Fruit fly (Drosophila melanogaster) whole organism, embryonic: ENCODE measurements around the gene BtbVII.

Experiments used
- Atf-2 ChIP-seq: fragments of 200-800 bp; sonication (Bioruptor generic); optimal IDR thresholded peaks from 2 replicates; lab custom pipeline; 2016; ENCODE audit warnings: missing biosample characterization, missing genetic modification characterization
- CG11247 ChIP-seq: fragments of 200-800 bp; sonication (Bioruptor generic); IDR thresholded peaks from 2 replicates; pipeline ENCODE4 v1.3.6; 2022; ENCODE audit warnings: missing biosample characterization, missing genetic modification characterization
- CG11456 ChIP-seq: fragments of 200-800 bp; sonication (Bioruptor generic); IDR thresholded peaks from 3 replicates; pipeline ENCODE4 v1.3.6; 2022; ENCODE audit warnings: missing biosample characterization, missing genetic modification characterization
- CG12942 ChIP-seq: fragments of 200-800 bp; sonication (Bioruptor generic); optimal IDR thresholded peaks from 3 replicates; lab custom pipeline; 2016; ENCODE audit warnings: missing biosample characterization, missing genetic modification characterization
- CG17912 ChIP-seq: fragments of 200-800 bp; sonication (Bioruptor generic); optimal IDR thresholded peaks from 2 replicates; lab custom pipeline; 2018; ENCODE audit warnings: missing biosample characterization, mild to moderate bottlenecking, missing genetic modification characterization
- CG31388 ChIP-seq: fragments of 200-800 bp; sonication (Bioruptor generic); optimal IDR thresholded peaks from 2 replicates; lab custom pipeline; 2016; ENCODE audit warnings: missing biosample characterization, missing genetic modification characterization
- CG3163 ChIP-seq: fragments of 200-800 bp; sonication (Bioruptor generic); optimal IDR thresholded peaks from 3 replicates; lab custom pipeline; 2016; ENCODE audit warnings: missing biosample characterization, missing genetic modification characterization
- CG3281 ChIP-seq: fragments of 200-800 bp; sonication (Bioruptor generic); optimal IDR thresholded peaks from 3 replicates; lab custom pipeline; 2017; ENCODE audit warnings: missing biosample characterization, mild to moderate bottlenecking, missing genetic modification characterization
- CG3407 ChIP-seq: fragments of 200-800 bp; sonication (Bioruptor generic); optimal IDR thresholded peaks from 2 replicates; lab custom pipeline; 2018; ENCODE audit warnings: missing biosample characterization, mild to moderate bottlenecking, missing genetic modification characterization
- CG34376 ChIP-seq: fragments of 200-800 bp; sonication (Bioruptor generic); optimal IDR thresholded peaks from 2 replicates; lab custom pipeline; 2018; ENCODE audit warnings: missing biosample characterization, mild to moderate bottlenecking, missing genetic modification characterization
- CG4854 ChIP-seq: fragments of 200-800 bp; sonication (Bioruptor generic); optimal IDR thresholded peaks from 2 replicates; lab custom pipeline; 2016; ENCODE audit warnings: missing biosample characterization, missing genetic modification characterization, inconsistent platforms
- CG6254 ChIP-seq: fragments of 200-800 bp; sonication (Bioruptor generic); optimal IDR thresholded peaks from 3 replicates; lab custom pipeline; 2017; ENCODE audit warnings: mild to moderate bottlenecking, missing biosample characterization, missing genetic modification reagents, missing genetic modification characterization
- CG9437 ChIP-seq: fragments of 200-800 bp; sonication (Bioruptor generic); optimal IDR thresholded peaks from 2 replicates; lab custom pipeline; 2018; ENCODE audit warnings: missing biosample characterization, mild to moderate bottlenecking, missing genetic modification characterization
- D19A ChIP-seq: fragments of 200-800 bp; optimal IDR thresholded peaks from 3 replicates; lab custom pipeline; 2019; ENCODE audit warnings: missing biosample characterization, mild to moderate bottlenecking, missing genetic modification characterization, moderate library complexity
- Dip2 ChIP-seq: fragments of 200-800 bp; sonication (Bioruptor generic); IDR thresholded peaks from 2 replicates; pipeline ENCODE4 v1.3.6; 2022; ENCODE audit warnings: missing biosample characterization, missing genetic modification characterization
- Ets97D ChIP-seq: fragments of 200-800 bp; sonication (Bioruptor generic); optimal IDR thresholded peaks from 3 replicates; lab custom pipeline; 2016; ENCODE audit warnings: missing biosample characterization, missing genetic modification characterization
- H15 ChIP-seq: fragments of 200-800 bp; sonication (Bioruptor generic); IDR thresholded peaks from 3 replicates; pipeline ENCODE4 v1.3.6; 2022; ENCODE audit warnings: missing biosample characterization, missing genetic modification characterization
- H2.0 ChIP-seq: fragments of 200-800 bp; sonication (Bioruptor generic); IDR thresholded peaks from 2 replicates; pipeline ENCODE4 v1.3.6; 2022; ENCODE audit warnings: missing biosample characterization, missing genetic modification characterization
- Lhr ChIP-seq: fragments of 200-800 bp; sonication (Bioruptor generic); optimal IDR thresholded peaks from 3 replicates; lab custom pipeline; 2017; ENCODE audit warnings: mild to moderate bottlenecking, missing biosample characterization, missing genetic modification reagents, missing genetic modification characterization
- MTF-1 ChIP-seq: fragments of 200-800 bp; sonication (Bioruptor generic); optimal IDR thresholded peaks from 2 replicates; lab custom pipeline; 2018; ENCODE audit warnings: missing biosample characterization, mild to moderate bottlenecking, missing genetic modification characterization, borderline replicate concordance
- NC2β ChIP-seq: fragments of 200-800 bp; sonication (Bioruptor generic); optimal IDR thresholded peaks from 2 replicates; lab custom pipeline; 2016; ENCODE audit warnings: missing biosample characterization, missing genetic modification characterization
- NFAT ChIP-seq: fragments of 200-800 bp; sonication (Bioruptor generic); IDR thresholded peaks from 2 replicates; pipeline ENCODE4 v1.3.6; 2022; ENCODE audit warnings: missing biosample characterization, missing genetic modification characterization
- Nf-YB ChIP-seq: fragments of 200-800 bp; sonication (Bioruptor generic); optimal IDR thresholded peaks from 3 replicates; lab custom pipeline; 2019; ENCODE audit warnings: missing biosample characterization, mild to moderate bottlenecking, missing genetic modification characterization, moderate library complexity
- Xrp1 ChIP-seq: fragments of 200-800 bp; sonication (Bioruptor generic); IDR thresholded peaks from 2 replicates; pipeline ENCODE4 v1.3.6; 2022; ENCODE audit warnings: missing biosample characterization, missing genetic modification characterization
- YL-1 ChIP-seq: fragments of 200-800 bp; sonication (Bioruptor generic); optimal IDR thresholded peaks from 3 replicates; lab custom pipeline; 2017; ENCODE audit warnings: missing biosample characterization, mild to moderate bottlenecking, missing genetic modification characterization
- abd-A ChIP-seq: fragments of 200-800 bp; sonication (Bioruptor generic); optimal IDR thresholded peaks from 3 replicates; lab custom pipeline; 2019; ENCODE audit warnings: missing biosample characterization, mild to moderate bottlenecking, missing genetic modification characterization, moderate library complexity
- ash1 ChIP-seq: fragments of 200-800 bp; sonication (Bioruptor generic); optimal IDR thresholded peaks from 2 replicates; lab custom pipeline; 2018; ENCODE audit warnings: missing biosample characterization, mild to moderate bottlenecking, missing genetic modification characterization
- br ChIP-seq: fragments of >200 bp; optimal IDR thresholded peaks from 2 replicates; lab custom pipeline; 2017
- dpn ChIP-seq, 2 experiments: fragments of 200-800 bp; sonication (Bioruptor generic); optimal IDR thresholded peaks; 3 replicates each; lab custom pipeline; 2016; ENCODE audit warnings: missing biosample characterization in 2 of 2, missing genetic modification characterization in 2 of 2
- emc ChIP-seq: fragments of 200-800 bp; sonication (Bioruptor generic); optimal IDR thresholded peaks from 2 replicates; lab custom pipeline; 2016; ENCODE audit warnings: missing biosample characterization, missing genetic modification characterization
- gce ChIP-seq: fragments of 200-800 bp; sonication (Bioruptor generic); IDR thresholded peaks from 3 replicates; pipeline ENCODE4 v1.3.6; 2022; ENCODE audit warnings: missing biosample characterization, missing genetic modification characterization
- grau ChIP-seq: fragments of 200-800 bp; optimal IDR thresholded peaks from 3 replicates; lab custom pipeline; 2019; ENCODE audit warnings: missing biosample characterization, mild to moderate bottlenecking, missing genetic modification characterization, moderate library complexity
- ham ChIP-seq: fragments of 200-800 bp; sonication (Bioruptor generic); IDR thresholded peaks from 2 replicates; pipeline ENCODE4 v1.3.6; 2022; ENCODE audit warnings: missing biosample characterization, missing genetic modification characterization
- hb ChIP-seq: fragments of 200-800 bp; sonication (Bioruptor generic); IDR thresholded peaks from 3 replicates; pipeline ENCODE4 v1.3.6; 2022; ENCODE audit warnings: missing biosample characterization, missing genetic modification characterization; ENCODE audit not compliant: partially characterized antibody
- kni ChIP-seq: fragments of 200-800 bp; sonication (Bioruptor generic); optimal IDR thresholded peaks from 3 replicates; lab custom pipeline; 2017; ENCODE audit warnings: mild to moderate bottlenecking, missing biosample characterization, missing genetic modification reagents, missing genetic modification characterization
- lbe ChIP-seq: fragments of 200-800 bp; sonication (Bioruptor generic); optimal IDR thresholded peaks from 2 replicates; lab custom pipeline; 2016; ENCODE audit warnings: missing biosample characterization, mild to moderate bottlenecking, missing genetic modification characterization
- nerfin-1 ChIP-seq: fragments of 200-800 bp; sonication (Bioruptor generic); optimal IDR thresholded peaks from 3 replicates; lab custom pipeline; 2019; ENCODE audit warnings: missing biosample characterization, mild to moderate bottlenecking, missing genetic modification characterization, moderate library complexity
- pho ChIP-seq: fragments of 200-800 bp; sonication (Bioruptor generic); optimal IDR thresholded peaks from 2 replicates; lab custom pipeline; 2016; ENCODE audit warnings: missing biosample characterization, missing genetic modification characterization
- pita ChIP-seq: fragments of 200-800 bp; sonication (Bioruptor generic); optimal IDR thresholded peaks from 2 replicates; lab custom pipeline; 2017; ENCODE audit warnings: missing biosample characterization, mild to moderate bottlenecking, missing genetic modification characterization
- psq ChIP-seq: fragments of 200-800 bp; sonication (Bioruptor generic); optimal IDR thresholded peaks from 2 replicates; lab custom pipeline; 2017; ENCODE audit warnings: missing biosample characterization, missing genetic modification characterization
- sc ChIP-seq, 3 experiments: fragments of >200 bp in 2 of 3; fragments of 200-800 bp in 1 of 3; sonication (Bioruptor generic) in 1 of 3; optimal IDR thresholded peaks; 2 replicates in 2 of 3; 3 replicates in 1 of 3; lab custom pipeline; 2017; ENCODE audit warnings: mild to moderate bottlenecking in 1 of 3, missing biosample characterization in 1 of 3, missing genetic modification characterization in 1 of 3, missing genetic modification reagents in 1 of 3
- sug ChIP-seq: fragments of 200-800 bp; optimal IDR thresholded peaks from 2 replicates; lab custom pipeline; 2019; ENCODE audit warnings: missing biosample characterization, mild to moderate bottlenecking, missing genetic modification characterization, moderate library complexity
- tio ChIP-seq: fragments of 200-800 bp; sonication (Bioruptor generic); optimal IDR thresholded peaks from 2 replicates; lab custom pipeline; 2017; ENCODE audit warnings: missing biosample characterization, missing genetic modification characterization, inconsistent platforms
- wdn ChIP-seq: fragments of 200-800 bp; sonication (Bioruptor generic); IDR thresholded peaks from 2 replicates; pipeline ENCODE4 v1.3.6; 2022; ENCODE audit warnings: missing biosample characterization, missing genetic modification characterization
- wek ChIP-seq: fragments of 200-800 bp; sonication (Bioruptor generic); optimal IDR thresholded peaks from 3 replicates; lab custom pipeline; 2018; ENCODE audit warnings: missing biosample characterization, mild to moderate bottlenecking, missing genetic modification characterization, moderate library complexity

The BtbVII gene

DNA sequence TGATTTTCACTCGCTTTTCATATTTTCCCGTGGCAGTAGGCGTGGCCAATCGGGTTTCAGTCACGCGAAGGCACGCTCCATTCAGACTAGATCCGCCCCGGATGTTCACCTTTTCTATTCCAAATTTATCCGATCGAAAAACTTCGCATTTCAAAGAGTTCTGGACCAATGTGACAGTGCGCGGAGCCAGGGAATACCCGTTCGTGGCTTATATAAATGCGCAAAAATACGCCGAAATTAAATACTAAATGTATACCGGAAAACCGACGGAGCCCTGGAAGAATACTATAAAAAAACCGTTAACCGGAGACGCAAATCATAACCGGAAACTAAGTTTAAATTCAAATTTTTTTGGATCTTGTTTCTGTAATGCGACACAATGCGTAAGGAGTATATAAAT lies 20.9 kb upstream of the BtbVII start, which contains the start of gene promL (continued):
- no peak for TF ChIP-seq CG11456 (GFP tag; lab: Robert Waterston, UW)
- TF ChIP-seq Lhr (GFP tag; lab: Kevin White, UChicago): peak; percentile 88
- peak; percentile 18 for TF ChIP-seq CG4854 (GFP tag; lab: Kevin White, UChicago)
- TF ChIP-seq kni: peak; percentile 83
- TF ChIP-seq CG6254: no peak
- TF ChIP-seq CG11247 (GFP tag; lab: Robert Waterston, UW): 0 out of 2 replicates have a peak, but pooled peaks have one; percentile 24
- TF ChIP-seq psq (GFP tag; lab: Kevin White, UChicago): no peak
- TF ChIP-seq emc: peak; percentile 4
- TF ChIP-seq CG34376 (GFP tag; lab: Kevin White, UChicago): peak; percentile 75
- peak; percentile 83 for TF ChIP-seq NC2β (GFP tag; lab: Kevin White, UChicago)
- TF ChIP-seq abd-A (tag; lab: Kevin White, UChicago): no peak
- peak; percentile 90 for TF ChIP-seq YL-1
- TF ChIP-seq sc (optimal IDR thresholded peaks at IDR 0.05; lab: Kevin White, UChicago): no peak
- TF ChIP-seq sc (GFP tag; optimal IDR thresholded peaks at IDR 0.05; lab: Kevin White, UChicago): no peak
- TF ChIP-seq nerfin-1 (tag; lab: Kevin White, UChicago): peak; percentile 57
- no peak for TF ChIP-seq tio
- TF ChIP-seq dpn (GFP tag; optimal IDR thresholded peaks at IDR 0.05; lab: Kevin White, UChicago): peak in 1 of 2 experiments; percentile 43
- TF ChIP-seq CG9437: peak; percentile 50
- no peak for TF ChIP-seq CG31388 (GFP tag; lab: Kevin White, UChicago)
- peak; percentile 16 for TF ChIP-seq Atf-2 (GFP tag; lab: Kevin White, UChicago)
- peak; percentile 53 for TF ChIP-seq D19A (tag; lab: Kevin White, UChicago)
- TF ChIP-seq NFAT (GFP tag; lab: Robert Waterston, UW): 0 out of 2 replicates have a peak, but pooled peaks have one; percentile 5
- TF ChIP-seq sug (tag; lab: Kevin White, UChicago): peak; percentile 71
- TF ChIP-seq MTF-1 (GFP tag; lab: Kevin White, UChicago): peak; percentile 55
- peak; percentile 85 for TF ChIP-seq CG17912 (GFP tag; lab: Kevin White, UChicago)
- peak; percentile 31 for TF ChIP-seq pho (GFP tag; lab: Kevin White, UChicago)
- peak; percentile 32 for TF ChIP-seq ash1
- TF ChIP-seq CG3163 (GFP tag; lab: Kevin White, UChicago): no peak
- TF ChIP-seq Dip2: no peak
- peak; percentile 58 for TF ChIP-seq Nf-YB (GFP tag; lab: Kevin White, UChicago)
- TF ChIP-seq H2.0 (GFP tag; lab: Robert Waterston, UW): no peak
- TF ChIP-seq br (lab: Kevin White, UChicago): no peak
- no peak for TF ChIP-seq gce (GFP tag; lab: Robert Waterston, UW)
- TF ChIP-seq ham (GFP tag; lab: Robert Waterston, UW): no peak
- peak; percentile 39 for TF ChIP-seq CG3407 (GFP tag; lab: Kevin White, UChicago)
- TF ChIP-seq lbe (GFP tag; lab: Kevin White, UChicago): peak; percentile 54
- peak; percentile 54 for TF ChIP-seq wek
- no peak for TF ChIP-seq hb (GFP tag; lab: Robert Waterston, UW)
- peak; percentile 15; the same call in 1 of the 2 replicates for TF ChIP-seq wdn (GFP tag; lab: Robert Waterston, UW)
- peak; percentile 81 for TF ChIP-seq CG3281
- peak; percentile 50 for TF ChIP-seq grau (tag; lab: Kevin White, UChicago)
- no peak for TF ChIP-seq H15
- TF ChIP-seq Ets97D (GFP tag; lab: Kevin White, UChicago): peak; percentile 98
- peak; percentile 28 for TF ChIP-seq pita (GFP tag; lab: Kevin White, UChicago)
- peak; percentile 5; the same call in 1 of the 2 replicates for TF ChIP-seq Xrp1 (GFP tag; lab: Robert Waterston, UW)
- no peak for TF ChIP-seq CG12942
